1 fruit fly cellular context compared by ENCODE assay signal in genomic region chr3L:1876215-1876625, dm6.
TF ChIP-seq lines count a peak whose summit lies in the region.

dre4 (minus strand) TSS chr3L:1876312.

TF ChIP-seq in whole organism, embryonic, 481 proteins besides CTCF, POLR2A, EP300 and RAD21 (continued from another document and continues in another):
- TF ChIP-seq CG10431 (GFP tag; optimal IDR thresholded peaks at IDR 0.05; lab: Kevin White, UChicago): no peak
- peak; percentile 62 for TF ChIP-seq amos (GFP tag; IDR thresholded peaks at IDR 0.05; lab: Robert Waterston, UW; ENCODE audit: partially characterized antibody)
- peak; percentile 34 for TF ChIP-seq repo (GFP tag; optimal IDR thresholded peaks at IDR 0.05; lab: Kevin White, UChicago)
- peak; percentile 76 for TF ChIP-seq CG17829 (tag; optimal IDR thresholded peaks at IDR 0.05; lab: Kevin White, UChicago)
- TF ChIP-seq gro (GFP tag; optimal IDR thresholded peaks at IDR 0.05; lab: Kevin White, UChicago): peak; percentile 81
- no peak for TF ChIP-seq sug (tag; optimal IDR thresholded peaks at IDR 0.05; lab: Kevin White, UChicago)
- no peak for TF ChIP-seq NFAT (GFP tag; IDR thresholded peaks at IDR 0.05; lab: Robert Waterston, UW)
- TF ChIP-seq CG14014 (GFP tag; IDR thresholded peaks at IDR 0.05; lab: Robert Waterston, UW): peak; percentile 81
- peak; percentile 77 for TF ChIP-seq phol (tag; optimal IDR thresholded peaks at IDR 0.05; lab: Kevin White, UChicago)
- peak; percentile 19 to 76 for TF ChIP-seq bsh (GFP tag; optimal IDR thresholded peaks at IDR 0.05; lab: Kevin White, UChicago)
- peak; percentile 70 for TF ChIP-seq Adf1 (GFP tag; IDR thresholded peaks at IDR 0.05; lab: Robert Waterston, UW)
- TF ChIP-seq eve (GFP tag; optimal IDR thresholded peaks at IDR 0.05; lab: Kevin White, UChicago): no peak
- TF ChIP-seq pan (optimal IDR thresholded peaks at IDR 0.05; lab: Kevin White, UChicago): no peak
- peak in 1 of 2 experiments; percentile 68 for TF ChIP-seq pan (GFP tag; optimal IDR thresholded peaks at IDR 0.05 in 1 of 2, IDR thresholded peaks at IDR 0.05 in 1 of 2)
- peak; percentile 57 for TF ChIP-seq run (tag; optimal IDR thresholded peaks at IDR 0.05; lab: Kevin White, UChicago)
- no peak for TF ChIP-seq dan (GFP tag; IDR thresholded peaks at IDR 0.05; lab: Robert Waterston, UW)
- TF ChIP-seq CG18011 (GFP tag; optimal IDR thresholded peaks at IDR 0.05; lab: Kevin White, UChicago): peak; percentile 47
- TF ChIP-seq maf-S (GFP tag; optimal IDR thresholded peaks at IDR 0.05; lab: Kevin White, UChicago): peak; percentile 17
- TF ChIP-seq CG4282 (GFP tag; optimal IDR thresholded peaks at IDR 0.05; lab: Kevin White, UChicago): peak; percentile 8
- peak; percentile 46 for TF ChIP-seq kay (GFP tag; optimal IDR thresholded peaks at IDR 0.05; lab: Kevin White, UChicago)
- 0 out of 4 replicates have a peak, but pooled peaks have one; percentile 19 for TF ChIP-seq chinmo (GFP tag; IDR thresholded peaks at IDR 0.05; lab: Robert Waterston, UW; ENCODE audit: partially characterized antibody)
- TF ChIP-seq CG1647 (GFP tag; optimal IDR thresholded peaks at IDR 0.05; lab: Kevin White, UChicago): peak; percentile 55
- TF ChIP-seq tin (GFP tag; optimal IDR thresholded peaks at IDR 0.05; lab: Kevin White, UChicago): peak; percentile 73
- TF ChIP-seq CG11560 (tag; IDR thresholded peaks at IDR 0.05; lab: Robert Waterston, UW): no peak
- no peak for TF ChIP-seq CG33557 (GFP tag; optimal IDR thresholded peaks at IDR 0.05; lab: Kevin White, UChicago)
- peak; percentile 70 for TF ChIP-seq CG10209 (GFP tag; optimal IDR thresholded peaks at IDR 0.05; lab: Kevin White, UChicago)
- peak; percentile 65 for TF ChIP-seq CG2875 (GFP tag; optimal IDR thresholded peaks at IDR 0.05; lab: Kevin White, UChicago)
- TF ChIP-seq CG6813 (GFP tag; optimal IDR thresholded peaks at IDR 0.05; lab: Kevin White, UChicago): no peak
- peak; percentile 75 for TF ChIP-seq H2.0 (GFP tag; IDR thresholded peaks at IDR 0.05; lab: Robert Waterston, UW)
- TF ChIP-seq Mrtf (GFP tag; IDR thresholded peaks at IDR 0.05; lab: Robert Waterston, UW): peak; percentile 13; the same call in 1 of the 3 replicates
- TF ChIP-seq CG31441 (GFP tag; IDR thresholded peaks at IDR 0.05; lab: Robert Waterston, UW): peak; percentile 70
- TF ChIP-seq ac (GFP tag; optimal IDR thresholded peaks at IDR 0.05; lab: Kevin White, UChicago): no peak
- no peak for TF ChIP-seq Optix (GFP tag; IDR thresholded peaks at IDR 0.05; lab: Robert Waterston, UW)
- no peak for TF ChIP-seq CG10274 (GFP tag; optimal IDR thresholded peaks at IDR 0.05; lab: Kevin White, UChicago)
- peak; percentile 32 for TF ChIP-seq scrt (GFP tag; optimal IDR thresholded peaks at IDR 0.05; lab: Kevin White, UChicago)
- no peak for TF ChIP-seq h (optimal IDR thresholded peaks at IDR 0.05; lab: Kevin White, UChicago)
- no peak for TF ChIP-seq D19A (tag; optimal IDR thresholded peaks at IDR 0.05; lab: Kevin White, UChicago)
- TF ChIP-seq Xrp1 (GFP tag; IDR thresholded peaks at IDR 0.05; lab: Robert Waterston, UW): peak; percentile 80
- peak; percentile 76 for TF ChIP-seq nmo (GFP tag; optimal IDR thresholded peaks at IDR 0.05; lab: Kevin White, UChicago)
- TF ChIP-seq sc (optimal IDR thresholded peaks at IDR 0.05; lab: Kevin White, UChicago): no peak
- peak; percentile 12 for TF ChIP-seq sc (GFP tag; optimal IDR thresholded peaks at IDR 0.05; lab: Kevin White, UChicago)
- peak; percentile 95 for TF ChIP-seq zf30C (GFP tag; optimal IDR thresholded peaks at IDR 0.05; lab: Kevin White, UChicago)
- peak; percentile 27 for TF ChIP-seq sima (GFP tag; optimal IDR thresholded peaks at IDR 0.05; lab: Kevin White, UChicago)
- peak; percentile 37; the same call in 1 of the 2 replicates for TF ChIP-seq sna (GFP tag; IDR thresholded peaks at IDR 0.05; lab: Robert Waterston, UW; ENCODE audit: partially characterized antibody)
- TF ChIP-seq Sox102F (GFP tag; optimal IDR thresholded peaks at IDR 0.05; lab: Kevin White, UChicago): peak; percentile 66
- TF ChIP-seq sim (GFP tag; IDR thresholded peaks at IDR 0.05; lab: Robert Waterston, UW): no peak
- TF ChIP-seq CG30431 (GFP tag; optimal IDR thresholded peaks at IDR 0.05; lab: Kevin White, UChicago): peak; percentile 41
- peak; percentile 66 for TF ChIP-seq shn (GFP tag; optimal IDR thresholded peaks at IDR 0.05; lab: Kevin White, UChicago)
- TF ChIP-seq D19B (GFP tag; optimal IDR thresholded peaks at IDR 0.05; lab: Kevin White, UChicago): peak; percentile 53
- no peak; the same call in 2 of the 3 replicates for TF ChIP-seq HLH4C (GFP tag; IDR thresholded peaks at IDR 0.05; lab: Robert Waterston, UW; ENCODE audit: partially characterized antibody)
- peak; percentile 80 for TF ChIP-seq mam (GFP tag; optimal IDR thresholded peaks at IDR 0.05; lab: Kevin White, UChicago)
- TF ChIP-seq emc (GFP tag; optimal IDR thresholded peaks at IDR 0.05; lab: Kevin White, UChicago): no peak
- peak; percentile 56 for TF ChIP-seq ssp (GFP tag; IDR thresholded peaks at IDR 0.05; lab: Robert Waterston, UW)
- peak; percentile 68 for TF ChIP-seq CG8388 (GFP tag; optimal IDR thresholded peaks at IDR 0.05; lab: Kevin White, UChicago)
- peak; percentile 13 for TF ChIP-seq CG10565 (GFP tag; optimal IDR thresholded peaks at IDR 0.05; lab: Kevin White, UChicago)
- TF ChIP-seq E2f2 (GFP tag; IDR thresholded peaks at IDR 0.05; lab: Robert Waterston, UW): peak; percentile 88
- no peak for TF ChIP-seq ro (GFP tag; IDR thresholded peaks at IDR 0.05; lab: Robert Waterston, UW)
- no peak for TF ChIP-seq tio (GFP tag; optimal IDR thresholded peaks at IDR 0.05; lab: Kevin White, UChicago)
- peak; percentile 37 for TF ChIP-seq CG3995 (GFP tag; optimal IDR thresholded peaks at IDR 0.05; lab: Kevin White, UChicago)
- TF ChIP-seq ci (GFP tag; IDR thresholded peaks at IDR 0.05; lab: Robert Waterston, UW): peak; percentile 88
- TF ChIP-seq ap (GFP tag; IDR thresholded peaks at IDR 0.05; lab: Robert Waterston, UW): peak; percentile 52
- TF ChIP-seq CG16863 (GFP tag; optimal IDR thresholded peaks at IDR 0.05; lab: Kevin White, UChicago): peak; percentile 69
- no peak for TF ChIP-seq twi (tag; optimal IDR thresholded peaks at IDR 0.05; lab: Kevin White, UChicago)
- peak; percentile 35 for TF ChIP-seq CG18619 (GFP tag; optimal IDR thresholded peaks at IDR 0.05; lab: Kevin White, UChicago)
- peak; percentile 42 for TF ChIP-seq org-1 (GFP tag; optimal IDR thresholded peaks at IDR 0.05; lab: Kevin White, UChicago)
- peak; percentile 9 for TF ChIP-seq cwo (GFP tag; optimal IDR thresholded peaks at IDR 0.05; lab: Kevin White, UChicago)
- TF ChIP-seq MESR4 (GFP tag; optimal IDR thresholded peaks at IDR 0.05; lab: Kevin White, UChicago): peak; percentile 63
- TF ChIP-seq bbx (GFP tag; IDR thresholded peaks at IDR 0.05; lab: Robert Waterston, UW; ENCODE audit: partially characterized antibody): peak; percentile 9; the same call in 1 of the 2 replicates
- peak; percentile 96 for TF ChIP-seq sd (tag; optimal IDR thresholded peaks at IDR 0.05; lab: Kevin White, UChicago)
- no peak for TF ChIP-seq CG4328 (GFP tag; optimal IDR thresholded peaks at IDR 0.05; lab: Kevin White, UChicago)
- peak; percentile 80 for TF ChIP-seq PHDP (tag; optimal IDR thresholded peaks at IDR 0.05; lab: Kevin White, UChicago)
- TF ChIP-seq prd (optimal IDR thresholded peaks at IDR 0.05; lab: Kevin White, UChicago): no peak
- TF ChIP-seq prd (GFP tag; IDR thresholded peaks at IDR 0.05; lab: Robert Waterston, UW): peak; percentile 82
- peak; percentile 52 for TF ChIP-seq CrebB (tag; optimal IDR thresholded peaks at IDR 0.05; lab: Kevin White, UChicago)
- TF ChIP-seq CG3726 (GFP tag; IDR thresholded peaks at IDR 0.05; lab: Robert Waterston, UW): 0 out of 3 replicates have a peak, but pooled peaks have one; percentile 29
- TF ChIP-seq grau (tag; optimal IDR thresholded peaks at IDR 0.05; lab: Kevin White, UChicago): peak; percentile 64
- TF ChIP-seq CG12104 (GFP tag; optimal IDR thresholded peaks at IDR 0.05; lab: Kevin White, UChicago): peak; percentile 9
- TF ChIP-seq ato (GFP tag; IDR thresholded peaks at IDR 0.05; lab: Robert Waterston, UW; ENCODE audit: partially characterized antibody): no peak
- peak; percentile 15; the same call in 1 of the 3 replicates for TF ChIP-seq croc (GFP tag; conservative IDR thresholded peaks at IDR 0.05; lab: Robert Waterston, UW)
- TF ChIP-seq Dad (GFP tag; optimal IDR thresholded peaks at IDR 0.05; lab: Kevin White, UChicago): peak; percentile 72
- no peak for TF ChIP-seq Sry-β (GFP tag; optimal IDR thresholded peaks at IDR 0.05; lab: Kevin White, UChicago)
- TF ChIP-seq CG3847 (GFP tag; IDR thresholded peaks at IDR 0.05; lab: Robert Waterston, UW): peak; percentile 65
- TF ChIP-seq Meics (GFP tag; optimal IDR thresholded peaks at IDR 0.05; lab: Kevin White, UChicago): peak; percentile 72
- TF ChIP-seq BtbVII (GFP tag; optimal IDR thresholded peaks at IDR 0.05; lab: Kevin White, UChicago): peak; percentile 32
- TF ChIP-seq CG7786 (GFP tag; optimal IDR thresholded peaks at IDR 0.05; lab: Kevin White, UChicago): peak; percentile 67
- TF ChIP-seq HLHmδ (GFP tag; optimal IDR thresholded peaks at IDR 0.05; lab: Kevin White, UChicago): no peak
- no peak for TF ChIP-seq B-H2 (GFP tag; optimal IDR thresholded peaks at IDR 0.05; lab: Kevin White, UChicago)
- peak; percentile 36; the same call in 1 of the 2 replicates for TF ChIP-seq CG5953 (GFP tag; IDR thresholded peaks at IDR 0.05; lab: Robert Waterston, UW)
- no peak for TF ChIP-seq usp (GFP tag; optimal IDR thresholded peaks at IDR 0.05; lab: Kevin White, UChicago)
- peak; percentile 60; the same call in 1 of the 3 replicates for TF ChIP-seq knrl (GFP tag; IDR thresholded peaks at IDR 0.05; lab: Robert Waterston, UW; ENCODE audit: partially characterized antibody)
- no peak for TF ChIP-seq CkIIα-i1 (GFP tag; IDR thresholded peaks at IDR 0.05; lab: Robert Waterston, UW)
- peak; percentile 62 for TF ChIP-seq Asciz (GFP tag; optimal IDR thresholded peaks at IDR 0.05; lab: Kevin White, UChicago)
- TF ChIP-seq Dll (GFP tag; IDR thresholded peaks at IDR 0.05; lab: Robert Waterston, UW; ENCODE audit: partially characterized antibody): 0 out of 4 replicates have a peak, but pooled peaks have one; percentile 39
- TF ChIP-seq Ada2b (GFP tag; IDR thresholded peaks at IDR 0.05; lab: Robert Waterston, UW): peak; percentile 40; the same call in 1 of the 2 replicates
- TF ChIP-seq CG2116 (GFP tag; optimal IDR thresholded peaks at IDR 0.05; lab: Kevin White, UChicago): peak; percentile 50
- peak; percentile 88 for TF ChIP-seq CG33213 (GFP tag; optimal IDR thresholded peaks at IDR 0.05; lab: Kevin White, UChicago)
- TF ChIP-seq CG13296 (GFP tag; optimal IDR thresholded peaks at IDR 0.05; lab: Kevin White, UChicago): peak; percentile 30
- peak; percentile 62 for TF ChIP-seq fd96Cb (tag; optimal IDR thresholded peaks at IDR 0.05; lab: Kevin White, UChicago)
- TF ChIP-seq Atf-2 (GFP tag; optimal IDR thresholded peaks at IDR 0.05; lab: Kevin White, UChicago): peak; percentile 66
- TF ChIP-seq lilli (GFP tag; optimal IDR thresholded peaks at IDR 0.05; lab: Kevin White, UChicago): peak; percentile 83
- TF ChIP-seq rib (GFP tag; IDR thresholded peaks at IDR 0.05; lab: Robert Waterston, UW): peak; percentile 76; the same call in 1 of the 2 replicates
- peak; percentile 55 for TF ChIP-seq CG11247 (GFP tag; IDR thresholded peaks at IDR 0.05; lab: Robert Waterston, UW)
- TF ChIP-seq Mes4 (GFP tag; optimal IDR thresholded peaks at IDR 0.05; lab: Kevin White, UChicago): peak; percentile 52
- peak; percentile 40; the same call in 1 of the 2 replicates for TF ChIP-seq onecut (GFP tag; IDR thresholded peaks at IDR 0.05; lab: Robert Waterston, UW)
- TF ChIP-seq dmrt11E (tag; optimal IDR thresholded peaks at IDR 0.05; lab: Kevin White, UChicago): peak; percentile 72
- TF ChIP-seq CG13775 (GFP tag; optimal IDR thresholded peaks at IDR 0.05; lab: Kevin White, UChicago): peak; percentile 65
- TF ChIP-seq CG13424 (tag; optimal IDR thresholded peaks at IDR 0.05; lab: Kevin White, UChicago): peak; percentile 53
- no peak for TF ChIP-seq Dip2 (GFP tag; IDR thresholded peaks at IDR 0.05; lab: Robert Waterston, UW)
- TF ChIP-seq vnd (GFP tag; IDR thresholded peaks at IDR 0.05; lab: Robert Waterston, UW; ENCODE audit: partially characterized antibody): no peak
- peak; percentile 54 for TF ChIP-seq slou (GFP tag; optimal IDR thresholded peaks at IDR 0.05; lab: Kevin White, UChicago)
- TF ChIP-seq CG10979 (tag; optimal IDR thresholded peaks at IDR 0.05; lab: Kevin White, UChicago): peak; percentile 78
- peak; percentile 28 for TF ChIP-seq Antp (GFP tag; optimal IDR thresholded peaks at IDR 0.05; lab: Kevin White, UChicago)
- TF ChIP-seq dpn (GFP tag; optimal IDR thresholded peaks at IDR 0.05; lab: Kevin White, UChicago): peak; percentile 77 to 80
- TF ChIP-seq CG16779 (GFP tag; IDR thresholded peaks at IDR 0.05; lab: Robert Waterston, UW): 0 out of 2 replicates have a peak, but pooled peaks have one; percentile 15
- no peak for TF ChIP-seq Doc3 (GFP tag; IDR thresholded peaks at IDR 0.05; lab: Robert Waterston, UW; ENCODE audit: partially characterized antibody)
- TF ChIP-seq CG9215 (GFP tag; IDR thresholded peaks at IDR 0.05; lab: Robert Waterston, UW): peak; percentile 32; the same call in 1 of the 2 replicates
- TF ChIP-seq Opbp (GFP tag; IDR thresholded peaks at IDR 0.05; lab: Robert Waterston, UW; ENCODE audit: partially characterized antibody): peak; percentile 59; the same call in 2 of the 3 replicates
- TF ChIP-seq CG10654 (GFP tag; optimal IDR thresholded peaks at IDR 0.05; lab: Kevin White, UChicago): peak; percentile 57
- TF ChIP-seq Hmr (GFP tag; optimal IDR thresholded peaks at IDR 0.05; lab: Kevin White, UChicago): peak; percentile 86
- TF ChIP-seq al (GFP tag; IDR thresholded peaks at IDR 0.05; lab: Robert Waterston, UW): peak; percentile 53
- TF ChIP-seq CG1602 (GFP tag; optimal IDR thresholded peaks at IDR 0.05; lab: Kevin White, UChicago): peak; percentile 62
- peak; percentile 43 for TF ChIP-seq Atf3 (GFP tag; optimal IDR thresholded peaks at IDR 0.05; lab: Kevin White, UChicago)
- TF ChIP-seq crol (GFP tag; IDR thresholded peaks at IDR 0.05; lab: Robert Waterston, UW): peak; percentile 24; the same call in 1 of the 2 replicates
- TF ChIP-seq hth (optimal IDR thresholded peaks at IDR 0.05; lab: Kevin White, UChicago): no peak
- 0 out of 3 replicates have a peak, but pooled peaks have one; percentile 39 for TF ChIP-seq CG16813 (GFP tag; IDR thresholded peaks at IDR 0.05; lab: Robert Waterston, UW; ENCODE audit: partially characterized antibody)
- no peak for TF ChIP-seq tup (GFP tag; optimal IDR thresholded peaks at IDR 0.05; lab: Kevin White, UChicago)
- TF ChIP-seq CG4820 (GFP tag; optimal IDR thresholded peaks at IDR 0.05; lab: Kevin White, UChicago): peak; percentile 70
